Worm (Caenorhabditis elegans) whole organism, young adult: ENCODE data around the gene taf-10.
A peak's percentile ranks its signal among the peaks of the same experiment; 100 is the strongest.

Experiments used
- B0336.3 ChIP-seq: fragments of 200-800 bp; sonication (Bioruptor generic); IDR thresholded peaks from 2 replicates; pipeline ENCODE4 v1.3.6; 2022; ENCODE audit warnings: missing genetic modification characterization, missing compliant biosample characterization
- C17E4.6 ChIP-seq: fragments of 200-800 bp; sonication (Bioruptor generic); IDR thresholded peaks from 2 replicates; pipeline ENCODE4 v1.3.6; 2022; ENCODE audit warnings: missing genetic modification reagents, missing genetic modification characterization, missing compliant biosample characterization
- D2030.7 ChIP-seq: fragments of 200-800 bp; sonication (Bioruptor generic); IDR thresholded peaks from 2 replicates; pipeline ENCODE4 v1.3.6; 2022; ENCODE audit warnings: missing genetic modification reagents, missing genetic modification characterization, missing compliant biosample characterization
- F33H1.4 ChIP-seq: fragments of 200-800 bp; sonication (Bioruptor generic); IDR thresholded peaks from 2 replicates; pipeline ENCODE4 v1.3.6; 2022; ENCODE audit warnings: missing genetic modification reagents, missing genetic modification characterization, missing compliant biosample characterization
- F52B5.7 ChIP-seq: sonication (generic microtip); optimal IDR thresholded peaks from 2 replicates; lab custom pipeline; 2016; ENCODE audit warnings: mild to moderate bottlenecking, missing genetic modification characterization, missing compliant biosample characterization
- F55B11.4 ChIP-seq: sonication (generic microtip); optimal IDR thresholded peaks from 2 replicates; lab custom pipeline; 2016; ENCODE audit warnings: missing compliant biosample characterization, missing genetic modification characterization, borderline replicate concordance; ENCODE audit not compliant: insufficient read depth
- F57A8.1 ChIP-seq: fragments of 200-800 bp; sonication (Bioruptor generic); optimal IDR thresholded peaks from 2 replicates; lab custom pipeline; 2018; ENCODE audit warnings: mild to moderate bottlenecking, missing genetic modification characterization, moderate library complexity, missing compliant biosample characterization
- F57C9.4 ChIP-seq: sonication (generic microtip); optimal IDR thresholded peaks from 2 replicates; lab custom pipeline; 2017; ENCODE audit warnings: mild to moderate bottlenecking, missing genetic modification characterization, missing compliant biosample characterization
- Y56A3A.18 ChIP-seq: fragments of 200-800 bp; sonication (Bioruptor generic); IDR thresholded peaks from 2 replicates; pipeline ENCODE4 v1.3.6; 2022; ENCODE audit warnings: missing genetic modification reagents, missing genetic modification characterization, missing compliant biosample characterization
- Y79H2A.3 ChIP-seq: fragments of 200-800 bp; sonication (Bioruptor generic); conservative IDR thresholded peaks from 2 replicates; pipeline ENCODE4 v1.3.6; 2022; ENCODE audit warnings: missing genetic modification reagents, missing genetic modification characterization, missing compliant biosample characterization
- ZK185.1 ChIP-seq: sonication (generic microtip); optimal IDR thresholded peaks from 2 replicates; lab custom pipeline; 2016; ENCODE audit warnings: mild to moderate bottlenecking, missing genetic modification characterization, missing compliant biosample characterization; ENCODE audit not compliant: poor library complexity, severe bottlenecking
- athp-1 ChIP-seq: sonication (generic microtip); optimal IDR thresholded peaks from 2 replicates; lab custom pipeline; 2017; ENCODE audit warnings: mild to moderate bottlenecking, missing genetic modification characterization, missing compliant biosample characterization
- cebp-1 ChIP-seq, 2 experiments: fragments of 200-800 bp in 1 of 2; sonication (Bioruptor generic) in 1 of 2; sonication (generic microtip) in 1 of 2; IDR thresholded peaks in 1 of 2; optimal IDR thresholded peaks in 1 of 2; 2 replicates each; pipeline versions ENCODE4 v1.3.6 to Lab custom; 2017 to 2022; ENCODE audit warnings: missing compliant biosample characterization in 2 of 2, missing genetic modification characterization in 2 of 2, mild to moderate bottlenecking in 1 of 2, missing genetic modification reagents in 1 of 2, moderate library complexity in 1 of 2
- ceh-40 ChIP-seq: fragments of 200-800 bp; sonication (Bioruptor generic); IDR thresholded peaks from 2 replicates; pipeline ENCODE4 v1.3.6; 2022; ENCODE audit warnings: missing genetic modification characterization, missing compliant biosample characterization
- ceh-91 ChIP-seq: fragments of 200-800 bp; sonication (Bioruptor generic); IDR thresholded peaks from 2 replicates; pipeline ENCODE4 v1.3.6; 2022; ENCODE audit warnings: missing genetic modification reagents, missing genetic modification characterization, missing compliant biosample characterization
- chd-7 ChIP-seq: sonication (generic microtip); optimal IDR thresholded peaks from 2 replicates; lab custom pipeline; 2016; ENCODE audit warnings: mild to moderate bottlenecking, missing genetic modification characterization, moderate library complexity, missing compliant biosample characterization
- efl-1 ChIP-seq: fragments of 150-350 bp; optimal IDR thresholded peaks from 2 replicates; lab custom pipeline; 2014; ENCODE audit warnings: missing biosample characterization, missing genetic modification reagents, missing genetic modification characterization
- egl-18 ChIP-seq: fragments of 200-800 bp; sonication (Bioruptor generic); IDR thresholded peaks from 2 replicates; pipeline ENCODE4 v1.3.6; 2022; ENCODE audit warnings: missing genetic modification reagents, missing genetic modification characterization, missing compliant biosample characterization
- egl-44 ChIP-seq: fragments of 200-800 bp; sonication (Bioruptor generic); IDR thresholded peaks from 2 replicates; pipeline ENCODE4 v1.3.6; 2022; ENCODE audit warnings: missing genetic modification reagents, missing genetic modification characterization, missing compliant biosample characterization
- egrh-3 ChIP-seq: fragments of 200-800 bp; sonication (Bioruptor generic); IDR thresholded peaks from 2 replicates; pipeline ENCODE4 v1.3.6; 2022; ENCODE audit warnings: missing genetic modification reagents, missing genetic modification characterization, missing compliant biosample characterization
- fkh-3 ChIP-seq: sonication (generic microtip); optimal IDR thresholded peaks from 2 replicates; lab custom pipeline; 2016; ENCODE audit warnings: mild to moderate bottlenecking, missing genetic modification characterization, missing compliant biosample characterization
- him-1 ChIP-seq: sonication (generic microtip); optimal IDR thresholded peaks from 2 replicates; lab custom pipeline; 2016; ENCODE audit warnings: missing genotype, missing genetic modification reagents, missing genetic modification characterization, missing compliant biosample characterization
- hmg-20 ChIP-seq: fragments of 200-800 bp; sonication (Bioruptor generic); IDR thresholded peaks from 2 replicates; pipeline ENCODE4 v1.3.6; 2022; ENCODE audit warnings: missing genetic modification reagents, missing genetic modification characterization, missing compliant biosample characterization
- lin-54 ChIP-seq: fragments of 200-800 bp; sonication (Bioruptor generic); optimal IDR thresholded peaks from 2 replicates; lab custom pipeline; 2018; ENCODE audit warnings: mild to moderate bottlenecking, missing genetic modification characterization, missing compliant biosample characterization
- lir-1 ChIP-seq: fragments of 200-800 bp; sonication (Bioruptor generic); conservative IDR thresholded peaks from 2 replicates; pipeline ENCODE4 v1.3.6; 2022; ENCODE audit warnings: missing genetic modification reagents, missing genetic modification characterization, missing compliant biosample characterization
- madf-10 ChIP-seq: sonication (generic microtip); optimal IDR thresholded peaks from 2 replicates; lab custom pipeline; 2016; ENCODE audit warnings: mild to moderate bottlenecking, missing genetic modification characterization, missing compliant biosample characterization
- madf-6 ChIP-seq: fragments of 200-800 bp; sonication (Bioruptor generic); IDR thresholded peaks from 2 replicates; pipeline ENCODE4 v1.3.6; 2022; ENCODE audit warnings: missing genetic modification reagents, missing genetic modification characterization, missing compliant biosample characterization
- mel-28 ChIP-seq: sonication (generic microtip); optimal IDR thresholded peaks from 2 replicates; lab custom pipeline; 2016; ENCODE audit warnings: borderline replicate concordance, mild to moderate bottlenecking, missing genetic modification characterization, missing compliant biosample characterization
- mxl-1 ChIP-seq: sonication (generic microtip); optimal IDR thresholded peaks from 2 replicates; lab custom pipeline; 2016; ENCODE audit warnings: missing genetic modification characterization, missing compliant biosample characterization
- nfya-1 ChIP-seq: sonication (generic microtip); optimal IDR thresholded peaks from 2 replicates; lab custom pipeline; 2017; ENCODE audit warnings: antibody characterized with exemption, missing compliant biosample characterization, missing genetic modification characterization, borderline replicate concordance; ENCODE audit not compliant: insufficient read depth
- nhr-90 ChIP-seq: sonication (generic microtip); optimal IDR thresholded peaks from 2 replicates; lab custom pipeline; 2016; ENCODE audit warnings: missing genotype, mild to moderate bottlenecking, missing genetic modification characterization, missing compliant biosample characterization
- rpc-1 ChIP-seq, 2 experiments: fragments of 150-350 bp in 1 of 2; sonication (generic microtip) in 1 of 2; optimal IDR thresholded peaks; 2 replicates each; lab custom pipeline; 2014 to 2018; ENCODE audit warnings: missing biosample characterization in 1 of 2, missing genetic modification characterization in 1 of 2, missing genetic modification reagents in 1 of 2, missing genotype in 1 of 2
- unc-130 ChIP-seq: sonication (generic microtip); optimal IDR thresholded peaks from 2 replicates; lab custom pipeline; 2016; ENCODE audit warnings: missing genetic modification reagents, missing genetic modification characterization, missing compliant biosample characterization
- xnd-1 ChIP-seq: sonication (generic microtip); optimal IDR thresholded peaks from 2 replicates; lab custom pipeline; 2016; ENCODE audit warnings: missing genotype, missing genetic modification reagents, missing genetic modification characterization, missing compliant biosample characterization
- zim-3 ChIP-seq: sonication (generic microtip); optimal IDR thresholded peaks from 2 replicates; lab custom pipeline; 2017; ENCODE audit warnings: mild to moderate bottlenecking, missing genetic modification characterization, moderate library complexity, missing compliant biosample characterization
- ztf-22 ChIP-seq: fragments of 200-800 bp; sonication (Bioruptor generic); optimal IDR thresholded peaks from 2 replicates; lab custom pipeline; 2018; ENCODE audit warnings: mild to moderate bottlenecking, missing genetic modification characterization, moderate library complexity, missing compliant biosample characterization
- ztf-25 ChIP-seq: fragments of 200-800 bp; sonication (Bioruptor generic); IDR thresholded peaks from 2 replicates; pipeline ENCODE4 v1.3.6; 2022; ENCODE audit warnings: missing genetic modification reagents, missing genetic modification characterization, missing compliant biosample characterization

The taf-10 gene

ce11 chrV:4734608-4735007, 47.7 kb downstream of the taf-10 start:
- TF ChIP-seq F55B11.4: no peak
- TF ChIP-seq Y56A3A.18 (GFP tag; lab: Robert Waterston, UW): no peak
- no peak for TF ChIP-seq unc-130
- TF ChIP-seq nhr-90: no peak
- TF ChIP-seq mxl-1 (tag; lab: Kevin White, UChicago): no peak
- TF ChIP-seq cebp-1 (GFP tag; IDR thresholded peaks at IDR 0.05; lab: Robert Waterston, UW): no peak
- TF ChIP-seq cebp-1 (tag; optimal IDR thresholded peaks at IDR 0.05; lab: Kevin White, UChicago): no peak
- TF ChIP-seq mel-28 (tag; lab: Kevin White, UChicago): no peak
- TF ChIP-seq lin-54 (GFP tag; lab: Kevin White, UChicago): peak; percentile 17
- no peak for TF ChIP-seq C17E4.6 (GFP tag; lab: Robert Waterston, UW)
- no peak for TF ChIP-seq nfya-1 (tag; lab: Kevin White, UChicago)
- TF ChIP-seq F33H1.4: no peak
- no peak for TF ChIP-seq efl-1 (GFP tag; lab: Kevin White, UChicago)
- no peak for TF ChIP-seq ztf-22 (GFP tag; lab: Kevin White, UChicago)
- TF ChIP-seq rpc-1 (optimal IDR thresholded peaks at IDR 0.05; lab: Kevin White, UChicago): no peak
- TF ChIP-seq rpc-1 (tag; optimal IDR thresholded peaks at IDR 0.05; lab: Kevin White, UChicago): no peak
- TF ChIP-seq him-1 (tag; lab: Kevin White, UChicago): no peak
- no peak for TF ChIP-seq F52B5.7 (tag; lab: Kevin White, UChicago)
- no peak for TF ChIP-seq zim-3
- no peak for TF ChIP-seq egl-18 (GFP tag; lab: Robert Waterston, UW)
- TF ChIP-seq ceh-91 (GFP tag; lab: Robert Waterston, UW): no peak
- peak; percentile 0 for TF ChIP-seq chd-7 (tag; lab: Kevin White, UChicago)
- TF ChIP-seq fkh-3 (tag; lab: Kevin White, UChicago): no peak
- 0 out of 2 replicates have a peak, but pooled peaks have one; percentile 50 for TF ChIP-seq ztf-25 (GFP tag; lab: Robert Waterston, UW)
- TF ChIP-seq Y79H2A.3 (GFP tag; lab: Robert Waterston, UW): peak; percentile 85
- TF ChIP-seq lir-1 (GFP tag; lab: Robert Waterston, UW): no peak
- peak; percentile 52 for TF ChIP-seq madf-6 (GFP tag; lab: Robert Waterston, UW)
- no peak for TF ChIP-seq D2030.7 (GFP tag; lab: Robert Waterston, UW)
- TF ChIP-seq ceh-40 (GFP tag; lab: Robert Waterston, UW): no peak
- TF ChIP-seq F57C9.4 (tag; lab: Kevin White, UChicago): no peak
- no peak for TF ChIP-seq xnd-1 (tag; lab: Kevin White, UChicago)
- TF ChIP-seq B0336.3 (GFP tag; lab: Robert Waterston, UW): 0 out of 2 replicates have a peak, but pooled peaks have one; percentile 19
- TF ChIP-seq egrh-3 (GFP tag; lab: Robert Waterston, UW): no peak
- TF ChIP-seq ZK185.1 (tag; lab: Kevin White, UChicago): no peak
- no peak for TF ChIP-seq F57A8.1 (GFP tag; lab: Kevin White, UChicago)
- TF ChIP-seq madf-10 (tag; lab: Kevin White, UChicago): no peak
- no peak for TF ChIP-seq hmg-20
- TF ChIP-seq athp-1 (tag; lab: Kevin White, UChicago): no peak
- no peak for TF ChIP-seq egl-44 (GFP tag; lab: Robert Waterston, UW)
